Worm (Caenorhabditis elegans): ENCODE results near the gene Y53G8AM.7.

ce11 chrIII:3310876-3311597 is 44.5 kb upstream of the Y53G8AM.7 start, which contains the start of gene ral-1:
- TF ChIP-seq tbp1 (GFP tag; optimal IDR thresholded peaks at IDR 0.05) (no peak), ceh-58 (GFP tag; IDR thresholded peaks at IDR 0.05) (no peak), aptf-2 (GFP tag; conservative IDR thresholded peaks at IDR 0.05) (no peak)
